Worm (Caenorhabditis elegans) whole organism, L2 larva: ENCODE results near the gene clec-145.

Experiments
- C34F6.9 ChIP-seq: fragments of 150-350 bp; optimal IDR thresholded peaks from 2 replicates; lab custom pipeline; 2014; ENCODE audit warnings: missing biosample characterization, missing genetic modification characterization
- Y55F3AM.14 ChIP-seq: fragments of 200-800 bp; sonication (Bioruptor generic); optimal IDR thresholded peaks from 2 replicates; lab custom pipeline; 2018; ENCODE audit warnings: mild to moderate bottlenecking, missing genetic modification characterization, missing compliant biosample characterization
- aly-2 ChIP-seq: fragments of 150-350 bp; optimal IDR thresholded peaks from 2 replicates; lab custom pipeline; 2014; ENCODE audit warnings: missing biosample characterization, missing genetic modification characterization
- ama-1 ChIP-seq: fragments of 150-350 bp; optimal IDR thresholded peaks from 2 replicates; lab custom pipeline; 2018; ENCODE audit warnings: inconsistent platforms
- egl-27 ChIP-seq: sonication (generic microtip); optimal IDR thresholded peaks from 3 replicates; lab custom pipeline; 2017; ENCODE audit warnings: missing biosample characterization, missing genetic modification reagents, missing genetic modification characterization
- elt-3 ChIP-seq: sonication (generic microtip); optimal IDR thresholded peaks from 2 replicates; lab custom pipeline; 2017; ENCODE audit warnings: missing biosample characterization, missing genetic modification characterization
- lin-39 ChIP-seq: fragments of 150-350 bp; optimal IDR thresholded peaks from 2 replicates; lab custom pipeline; 2014; ENCODE audit warnings: missing biosample characterization, missing genetic modification reagents, missing genetic modification characterization
- lsy-2 ChIP-seq, 2 experiments: fragments of 150-350 bp in 1 of 2; sonication (generic microtip) in 1 of 2; optimal IDR thresholded peaks; 2 replicates each; lab custom pipeline; 2014 to 2017; ENCODE audit warnings: missing biosample characterization in 2 of 2, missing genetic modification characterization in 2 of 2
- nhr-12 ChIP-seq: fragments of 150-350 bp; optimal IDR thresholded peaks from 2 replicates; lab custom pipeline; 2014; ENCODE audit warnings: missing biosample characterization, missing genetic modification characterization
- nhr-23 ChIP-seq: fragments of 150-350 bp; optimal IDR thresholded peaks from 2 replicates; lab custom pipeline; 2014; ENCODE audit warnings: missing biosample characterization, missing genetic modification reagents, missing genetic modification characterization
- nhr-237 ChIP-seq: fragments of 150-350 bp; optimal IDR thresholded peaks from 2 replicates; lab custom pipeline; 2014; ENCODE audit warnings: missing biosample characterization, missing genetic modification characterization
- skn-1 ChIP-seq: sonication (generic microtip); optimal IDR thresholded peaks from 2 replicates; lab custom pipeline; 2017; ENCODE audit warnings: missing biosample characterization, missing genetic modification characterization
- snpc-4 ChIP-seq: fragments of 150-350 bp; optimal IDR thresholded peaks from 2 replicates; lab custom pipeline; 2014; ENCODE audit warnings: missing biosample characterization, missing genetic modification characterization
- ztf-11 ChIP-seq: sonication (generic microtip); optimal IDR thresholded peaks from 2 replicates; lab custom pipeline; 2017; ENCODE audit warnings: missing biosample characterization, missing genetic modification characterization

- TF ChIP-seq aly-2 (tag; lab: Kevin White, UChicago) (no peak), nhr-237 (tag; lab: Kevin White, UChicago) (no peak), snpc-4 (tag; lab: Kevin White, UChicago) (no peak), ama-1 (no peak), nhr-23 (tag; lab: Kevin White, UChicago) (no peak), nhr-12 (tag; lab: Kevin White, UChicago) (no peak), C34F6.9 (tag; lab: Kevin White, UChicago) (no peak), lsy-2 (tag; optimal IDR thresholded peaks at IDR 0.05; lab: Kevin White, UChicago) (no peak), ztf-11 (tag; lab: Kevin White, UChicago) (no peak), elt-3 (no peak), egl-27 (tag; lab: Kevin White, UChicago) (no peak), lin-39 (no peak), skn-1 (no peak), Y55F3AM.14 (GFP tag; lab: Kevin White, UChicago) (no peak)
Measured at ce11 chrII:13540956-13541355, 49.4 kb downstream of the clec-145 start, which contains the start of the genes noa-1 and Y48E1B.17.
